In genomic region chrX:6824203-6824602, dm6 we compare ENCODE assay signal across 3 fruit fly cellular contexts.
TF ChIP-seq lines count a peak whose summit lies in the region.

Gene nonC (plus strand): TSS chrX:6824496.

- no peak for TF ChIP-seq CTCF in whole organism, embryonic (GFP tag; optimal IDR thresholded peaks at IDR 0.05; lab: Kevin White, UChicago)

TF ChIP-seq in whole organism, adult, 20 proteins besides CTCF, POLR2A, EP300 and RAD21:
- TF ChIP-seq Crg-1 (GFP tag; optimal IDR thresholded peaks at IDR 0.05; lab: Kevin White, UChicago) (no peak), pad (GFP tag; optimal IDR thresholded peaks at IDR 0.05; lab: Kevin White, UChicago) (peak; percentile 24), CG1620 (GFP tag; optimal IDR thresholded peaks at IDR 0.05; lab: Kevin White, UChicago) (peak; percentile 6), toe (GFP tag; optimal IDR thresholded peaks at IDR 0.05; lab: Kevin White, UChicago) (no peak), bab1 (GFP tag; optimal IDR thresholded peaks at IDR 0.05; lab: Kevin White, UChicago) (peak; percentile 65), Mnt (GFP tag; optimal IDR thresholded peaks at IDR 0.05; lab: Kevin White, UChicago) (peak; percentile 21)

TF ChIP-seq in whole organism, embryonic, 481 proteins besides CTCF, POLR2A, EP300 and RAD21 (continues in another document):
- TF ChIP-seq zen (tag; optimal IDR thresholded peaks at IDR 0.05; lab: Kevin White, UChicago) (peak; percentile 13), dm (GFP tag; optimal IDR thresholded peaks at IDR 0.05; lab: Kevin White, UChicago) (peak; percentile 30), HLH54F (GFP tag; optimal IDR thresholded peaks at IDR 0.05; lab: Kevin White, UChicago) (no peak), row (GFP tag; IDR thresholded peaks at IDR 0.05; lab: Robert Waterston, UW) (peak; percentile 56), CG17186 (GFP tag; optimal IDR thresholded peaks at IDR 0.05; lab: Kevin White, UChicago) (peak; percentile 82), CG3163 (GFP tag; optimal IDR thresholded peaks at IDR 0.05; lab: Kevin White, UChicago) (no peak), CG6791 (GFP tag; IDR thresholded peaks at IDR 0.05; lab: Robert Waterston, UW; ENCODE audit: partially characterized antibody) (peak; percentile 78), CG14860 (GFP tag; IDR thresholded peaks at IDR 0.05; lab: Robert Waterston, UW; ENCODE audit: partially characterized antibody) (peak; percentile 90), CG42726 (GFP tag; IDR thresholded peaks at IDR 0.05; lab: Robert Waterston, UW; ENCODE audit: partially characterized antibody) (peak; percentile 86), hbn (GFP tag; IDR thresholded peaks at IDR 0.05; lab: Robert Waterston, UW; ENCODE audit: partially characterized antibody) (peak; percentile 80), unc-4 (GFP tag; IDR thresholded peaks at IDR 0.05; lab: Robert Waterston, UW; ENCODE audit: partially characterized antibody) (peak; percentile 81), CG31224 (GFP tag; IDR thresholded peaks at IDR 0.05; lab: Robert Waterston, UW) (no peak), nerfin-2 (GFP tag; IDR thresholded peaks at IDR 0.05; lab: Robert Waterston, UW; ENCODE audit: partially characterized antibody) (peak; percentile 87), CG4617 (GFP tag; optimal IDR thresholded peaks at IDR 0.05; lab: Kevin White, UChicago; ENCODE audit: borderline replicate concordance) (peak; percentile 40), CG15514 (GFP tag; optimal IDR thresholded peaks at IDR 0.05; lab: Kevin White, UChicago) (peak; percentile 55), HLH4C (GFP tag; IDR thresholded peaks at IDR 0.05; lab: Robert Waterston, UW; ENCODE audit: partially characterized antibody) (peak; percentile 90), Dp (GFP tag; optimal IDR thresholded peaks at IDR 0.05; lab: Kevin White, UChicago) (peak; percentile 82), CG10321 (GFP tag; IDR thresholded peaks at IDR 0.05; lab: Robert Waterston, UW) (no peak), hb (GFP tag; IDR thresholded peaks at IDR 0.05; lab: Robert Waterston, UW; ENCODE audit: partially characterized antibody) (peak; percentile 85), nmo (GFP tag; optimal IDR thresholded peaks at IDR 0.05; lab: Kevin White, UChicago) (peak; percentile 27), CG17802 (tag; optimal IDR thresholded peaks at IDR 0.05; lab: Kevin White, UChicago) (peak; percentile 4), zen2 (GFP tag; IDR thresholded peaks at IDR 0.05; lab: Robert Waterston, UW; ENCODE audit: partially characterized antibody) (peak; percentile 78), vnd (GFP tag; IDR thresholded peaks at IDR 0.05; lab: Robert Waterston, UW; ENCODE audit: partially characterized antibody) (peak; percentile 88), MBD-R2 (GFP tag; IDR thresholded peaks at IDR 0.05; lab: Robert Waterston, UW) (peak; percentile 51), Scr (GFP tag; IDR thresholded peaks at IDR 0.05; lab: Robert Waterston, UW; ENCODE audit: partially characterized antibody) (peak; percentile 93), BEAF-32 (GFP tag; optimal IDR thresholded peaks at IDR 0.05; lab: Kevin White, UChicago) (peak; percentile 90), pzg (GFP tag; optimal IDR thresholded peaks at IDR 0.05; lab: Kevin White, UChicago) (peak; percentile 70), CG14710 (tag; optimal IDR thresholded peaks at IDR 0.05; lab: Kevin White, UChicago) (peak; percentile 57), Atf6 (GFP tag; IDR thresholded peaks at IDR 0.05; lab: Robert Waterston, UW) (no peak), CG9797 (GFP tag; optimal IDR thresholded peaks at IDR 0.05; lab: Kevin White, UChicago) (peak; percentile 55), nerfin-1 (tag; optimal IDR thresholded peaks at IDR 0.05; lab: Kevin White, UChicago) (no peak), Med (GFP tag; lab: Kevin White, UChicago) (no peak), YL-1 (GFP tag; optimal IDR thresholded peaks at IDR 0.05; lab: Kevin White, UChicago) (peak; percentile 28), Elba2 (GFP tag; optimal IDR thresholded peaks at IDR 0.05; lab: Kevin White, UChicago) (no peak), pnt (GFP tag; optimal IDR thresholded peaks at IDR 0.05; lab: Kevin White, UChicago) (no peak), crp (GFP tag; optimal IDR thresholded peaks at IDR 0.05; lab: Kevin White, UChicago) (peak; percentile 37 to 86), CG13287 (GFP tag; IDR thresholded peaks at IDR 0.05; lab: Robert Waterston, UW; ENCODE audit: partially characterized antibody) (peak; percentile 91), trem (tag; optimal IDR thresholded peaks at IDR 0.05; lab: Kevin White, UChicago) (peak; percentile 70), yki (optimal IDR thresholded peaks at IDR 0.05; lab: Kevin White, UChicago) (no peak), CG6683 (GFP tag; optimal IDR thresholded peaks at IDR 0.05; lab: Kevin White, UChicago) (no peak)

TF ChIP-seq in whole organism, wandering third instar larva, 38 proteins besides CTCF, POLR2A, EP300 and RAD21:
- TF ChIP-seq Myc (optimal IDR thresholded peaks at IDR 0.05; lab: Kevin White, UChicago) (peak; percentile 93), woc (GFP tag; optimal IDR thresholded peaks at IDR 0.05; lab: Kevin White, UChicago) (no peak)
TF ChIP-seq in whole organism, wandering third instar larva: peak in this region for 1.
